Worm (Caenorhabditis elegans) whole organism, young adult: Measurements from ENCODE around the gene cdc-73.

Experiments used
- B0019.2 ChIP-seq: fragments of 200-800 bp; sonication (Bioruptor generic); conservative IDR thresholded peaks from 2 replicates; pipeline ENCODE4 v1.3.6; 2022; ENCODE audit warnings: missing genetic modification reagents, missing genetic modification characterization, missing compliant biosample characterization
- C17E4.6 ChIP-seq: fragments of 200-800 bp; sonication (Bioruptor generic); IDR thresholded peaks from 2 replicates; pipeline ENCODE4 v1.3.6; 2022; ENCODE audit warnings: missing genetic modification reagents, missing genetic modification characterization, missing compliant biosample characterization
- F10E7.11 ChIP-seq: sonication (generic microtip); optimal IDR thresholded peaks from 2 replicates; lab custom pipeline; 2017; ENCODE audit warnings: mild to moderate bottlenecking, missing genetic modification characterization, moderate library complexity, missing compliant biosample characterization
- F22D6.2 ChIP-seq: sonication (generic microtip); optimal IDR thresholded peaks from 2 replicates; lab custom pipeline; 2016; ENCODE audit warnings: mild to moderate bottlenecking, missing genetic modification characterization, missing compliant biosample characterization
- F57A8.1 ChIP-seq: fragments of 200-800 bp; sonication (Bioruptor generic); optimal IDR thresholded peaks from 2 replicates; lab custom pipeline; 2018; ENCODE audit warnings: mild to moderate bottlenecking, missing genetic modification characterization, moderate library complexity, missing compliant biosample characterization
- K11D2.4 ChIP-seq: fragments of 200-800 bp; sonication (Bioruptor generic); IDR thresholded peaks from 2 replicates; pipeline ENCODE4 v1.3.6; 2022; ENCODE audit warnings: missing genetic modification reagents, missing genetic modification characterization, missing compliant biosample characterization
- T07F8.4 ChIP-seq: sonication (generic microtip); optimal IDR thresholded peaks from 2 replicates; lab custom pipeline; 2016; ENCODE audit warnings: mild to moderate bottlenecking, missing genetic modification characterization, moderate library complexity, missing compliant biosample characterization
- Y79H2A.3 ChIP-seq: fragments of 200-800 bp; sonication (Bioruptor generic); conservative IDR thresholded peaks from 2 replicates; pipeline ENCODE4 v1.3.6; 2022; ENCODE audit warnings: missing genetic modification reagents, missing genetic modification characterization, missing compliant biosample characterization
- ZK185.1 ChIP-seq: sonication (generic microtip); optimal IDR thresholded peaks from 2 replicates; lab custom pipeline; 2016; ENCODE audit warnings: mild to moderate bottlenecking, missing genetic modification characterization, missing compliant biosample characterization; ENCODE audit not compliant: poor library complexity, severe bottlenecking
- akir-1 ChIP-seq: fragments of 200-800 bp; sonication (Bioruptor generic); optimal IDR thresholded peaks from 2 replicates; lab custom pipeline; 2018; ENCODE audit warnings: mild to moderate bottlenecking, missing genetic modification characterization, moderate library complexity, missing compliant biosample characterization
- ama-1 ChIP-seq, 3 experiments: fragments of 150-350 bp in 1 of 3; sonication (generic microtip) in 2 of 3; optimal IDR thresholded peaks; 2 replicates each; lab custom pipeline; 2014 to 2018; ENCODE audit warnings: missing biosample characterization in 2 of 3, missing genetic modification characterization in 2 of 3, missing genetic modification reagents in 2 of 3
- aptf-3 ChIP-seq: fragments of 200-800 bp; sonication (Bioruptor generic); IDR thresholded peaks from 2 replicates; pipeline ENCODE4 v1.3.6; 2022; ENCODE audit warnings: missing genetic modification characterization, missing compliant biosample characterization
- atf-7 ChIP-seq: sonication (generic microtip); optimal IDR thresholded peaks from 2 replicates; lab custom pipeline; 2017; ENCODE audit warnings: mild to moderate bottlenecking, missing genetic modification characterization, missing compliant biosample characterization
- athp-1 ChIP-seq: sonication (generic microtip); optimal IDR thresholded peaks from 2 replicates; lab custom pipeline; 2017; ENCODE audit warnings: mild to moderate bottlenecking, missing genetic modification characterization, missing compliant biosample characterization
- attf-5 ChIP-seq: fragments of 200-800 bp; sonication (Bioruptor generic); optimal IDR thresholded peaks from 2 replicates; lab custom pipeline; 2018; ENCODE audit warnings: mild to moderate bottlenecking, missing genetic modification characterization, missing compliant biosample characterization
- ceh-27 ChIP-seq: fragments of 200-800 bp; sonication (Bioruptor generic); optimal IDR thresholded peaks from 2 replicates; lab custom pipeline; 2018; ENCODE audit warnings: mild to moderate bottlenecking, missing genetic modification characterization, moderate library complexity, missing compliant biosample characterization
- die-1 ChIP-seq: sonication (generic microtip); optimal IDR thresholded peaks from 2 replicates; lab custom pipeline; 2016; ENCODE audit warnings: missing genotype, mild to moderate bottlenecking, missing genetic modification characterization, missing compliant biosample characterization
- dpff-1 ChIP-seq: sonication (generic microtip); optimal IDR thresholded peaks from 2 replicates; lab custom pipeline; 2017; ENCODE audit warnings: mild to moderate bottlenecking, missing genetic modification characterization, missing compliant biosample characterization
- egl-44 ChIP-seq: fragments of 200-800 bp; sonication (Bioruptor generic); IDR thresholded peaks from 2 replicates; pipeline ENCODE4 v1.3.6; 2022; ENCODE audit warnings: missing genetic modification reagents, missing genetic modification characterization, missing compliant biosample characterization
- egrh-3 ChIP-seq: fragments of 200-800 bp; sonication (Bioruptor generic); IDR thresholded peaks from 2 replicates; pipeline ENCODE4 v1.3.6; 2022; ENCODE audit warnings: missing genetic modification reagents, missing genetic modification characterization, missing compliant biosample characterization
- ets-4 ChIP-seq: fragments of 200-800 bp; sonication (Bioruptor generic); optimal IDR thresholded peaks from 2 replicates; lab custom pipeline; 2018; ENCODE audit warnings: mild to moderate bottlenecking, missing genetic modification characterization, missing compliant biosample characterization
- fkh-3 ChIP-seq: sonication (generic microtip); optimal IDR thresholded peaks from 2 replicates; lab custom pipeline; 2016; ENCODE audit warnings: mild to moderate bottlenecking, missing genetic modification characterization, missing compliant biosample characterization
- hmg-1.2 ChIP-seq: fragments of 200-800 bp; sonication (Bioruptor generic); IDR thresholded peaks from 2 replicates; pipeline ENCODE4 v1.3.6; 2022; ENCODE audit warnings: missing genetic modification reagents, missing genetic modification characterization, missing compliant biosample characterization
- hmg-20 ChIP-seq: fragments of 200-800 bp; sonication (Bioruptor generic); IDR thresholded peaks from 2 replicates; pipeline ENCODE4 v1.3.6; 2022; ENCODE audit warnings: missing genetic modification reagents, missing genetic modification characterization, missing compliant biosample characterization
- hsf-1 ChIP-seq: fragments of 200-800 bp; sonication (Bioruptor generic); IDR thresholded peaks from 2 replicates; pipeline ENCODE4 v1.3.6; 2022; ENCODE audit warnings: missing genetic modification reagents, missing genetic modification characterization, missing compliant biosample characterization
- lag-1 ChIP-seq: fragments of 200-800 bp; sonication (Bioruptor generic); IDR thresholded peaks from 2 replicates; pipeline ENCODE4 v1.3.6; 2022; ENCODE audit warnings: missing genetic modification reagents, missing genetic modification characterization, missing compliant biosample characterization
- lir-1 ChIP-seq: fragments of 200-800 bp; sonication (Bioruptor generic); conservative IDR thresholded peaks from 2 replicates; pipeline ENCODE4 v1.3.6; 2022; ENCODE audit warnings: missing genetic modification reagents, missing genetic modification characterization, missing compliant biosample characterization
- mes-4 ChIP-seq: sonication (generic microtip); optimal IDR thresholded peaks from 2 replicates; lab custom pipeline; 2016; ENCODE audit warnings: missing genotype, missing genetic modification characterization, missing compliant biosample characterization
- nfya-1 ChIP-seq: sonication (generic microtip); optimal IDR thresholded peaks from 2 replicates; lab custom pipeline; 2017; ENCODE audit warnings: antibody characterized with exemption, missing compliant biosample characterization, missing genetic modification characterization, borderline replicate concordance; ENCODE audit not compliant: insufficient read depth
- nfyb-1 ChIP-seq: fragments of 200-800 bp; sonication (Bioruptor generic); IDR thresholded peaks from 2 replicates; pipeline ENCODE4 v1.3.6; 2022; ENCODE audit warnings: missing genetic modification reagents, missing genetic modification characterization, missing compliant biosample characterization
- pha-4 ChIP-seq: fragments of 150-350 bp; sonication (generic microtip); optimal IDR thresholded peaks from 2 replicates; lab custom pipeline; 2014; ENCODE audit warnings: missing biosample characterization, missing genetic modification reagents, missing genetic modification characterization
- rcor-1 ChIP-seq: fragments of 200-800 bp; sonication (Bioruptor generic); IDR thresholded peaks from 2 replicates; pipeline ENCODE4 v1.3.6; 2022; ENCODE audit warnings: missing genetic modification reagents, missing genetic modification characterization, missing compliant biosample characterization
- snpc-4 ChIP-seq, 5 experiments: fragments of 150-350 bp in 1 of 5; sonication (generic microtip) in 4 of 5; optimal IDR thresholded peaks; 2 replicates each; lab custom pipeline; 2014 to 2018; ENCODE audit warnings: missing genetic modification characterization in 5 of 5, missing biosample characterization in 3 of 5, antibody characterized with exemption in 2 of 5, mild to moderate bottlenecking in 2 of 5, missing compliant biosample characterization in 2 of 5, missing genotype in 2 of 5, moderate library complexity in 2 of 5, missing genetic modification reagents in 1 of 5
- somi-1 ChIP-seq: fragments of 200-800 bp; sonication (Bioruptor generic); optimal IDR thresholded peaks from 2 replicates; lab custom pipeline; 2018; ENCODE audit warnings: mild to moderate bottlenecking, missing genetic modification characterization, missing compliant biosample characterization
- unc-130 ChIP-seq: sonication (generic microtip); optimal IDR thresholded peaks from 2 replicates; lab custom pipeline; 2016; ENCODE audit warnings: missing genetic modification reagents, missing genetic modification characterization, missing compliant biosample characterization
- ztf-22 ChIP-seq: fragments of 200-800 bp; sonication (Bioruptor generic); optimal IDR thresholded peaks from 2 replicates; lab custom pipeline; 2018; ENCODE audit warnings: mild to moderate bottlenecking, missing genetic modification characterization, moderate library complexity, missing compliant biosample characterization
- ztf-26 ChIP-seq: sonication (generic microtip); optimal IDR thresholded peaks from 2 replicates; lab custom pipeline; 2017; ENCODE audit warnings: missing genetic modification characterization, missing compliant biosample characterization
- ztf-28 ChIP-seq: fragments of 200-800 bp; sonication (Bioruptor generic); IDR thresholded peaks from 2 replicates; pipeline ENCODE4 v1.3.6; 2022; ENCODE audit warnings: missing genetic modification reagents, missing genetic modification characterization, missing compliant biosample characterization
- ztf-6 ChIP-seq: fragments of 200-800 bp; sonication (Bioruptor generic); IDR thresholded peaks from 2 replicates; pipeline ENCODE4 v1.3.6; 2022; ENCODE audit warnings: missing genetic modification reagents, missing genetic modification characterization, missing compliant biosample characterization

Gene cdc-73

DNA sequence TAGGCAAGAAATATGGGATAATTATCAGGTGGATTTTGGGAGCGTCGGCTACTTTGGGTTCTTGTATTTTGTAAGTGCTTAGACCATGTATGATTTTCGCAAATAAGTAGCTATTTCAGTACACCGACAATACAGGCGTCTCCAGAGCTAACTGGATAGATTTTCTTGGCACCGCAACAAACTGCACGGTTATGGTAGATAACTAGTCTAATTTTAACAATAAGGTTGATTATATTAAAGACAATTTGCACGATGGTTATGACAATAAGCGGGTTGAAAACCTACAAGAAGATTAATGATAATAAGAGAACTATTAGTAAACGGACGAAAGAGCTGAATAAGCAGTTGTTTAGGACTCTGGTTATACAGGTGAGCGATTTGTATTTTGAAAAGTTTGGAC, 25.0 kb downstream of the cdc-73 start:
- TF ChIP-seq hmg-1.2 (no peak), snpc-4 (GFP tag; optimal IDR thresholded peaks at IDR 0.05; lab: Kevin White, UChicago) (no peak), snpc-4 (tag; optimal IDR thresholded peaks at IDR 0.05; lab: Kevin White, UChicago) (no peak), egl-44 (GFP tag; lab: Robert Waterston, UW) (no peak), egrh-3 (GFP tag; lab: Robert Waterston, UW) (no peak), B0019.2 (GFP tag; lab: Robert Waterston, UW) (no peak), hsf-1 (GFP tag; lab: Robert Waterston, UW) (no peak), akir-1 (GFP tag; lab: Kevin White, UChicago) (no peak), aptf-3 (GFP tag; lab: Robert Waterston, UW) (no peak)

DNA sequence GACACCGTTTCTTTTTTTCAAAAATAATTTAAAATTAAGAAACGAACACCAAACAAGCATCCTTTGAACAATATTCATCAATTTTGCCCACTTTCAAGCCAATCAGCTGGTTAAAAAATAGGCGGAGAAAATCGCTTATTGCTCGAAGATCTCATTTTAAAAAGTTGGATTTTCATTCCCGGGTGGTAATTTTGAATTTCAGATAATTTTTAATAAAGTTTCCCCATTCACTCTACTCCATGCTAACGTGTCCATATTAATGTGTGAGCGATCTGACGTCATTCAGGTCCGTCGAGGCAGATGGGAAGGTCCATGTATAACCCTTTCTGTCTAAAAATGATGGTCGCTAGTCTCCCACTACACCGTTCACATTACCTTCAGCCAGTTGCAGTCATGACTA, 26.1 kb downstream of the cdc-73 start, which contains the start of gene fbxb-55:
TSS of gene fbxb-55 (plus strand) at position 301 of the 400 bp plus-strand sequence.
- TF ChIP-seq ztf-28 (GFP tag; lab: Robert Waterston, UW): no peak

DNA sequence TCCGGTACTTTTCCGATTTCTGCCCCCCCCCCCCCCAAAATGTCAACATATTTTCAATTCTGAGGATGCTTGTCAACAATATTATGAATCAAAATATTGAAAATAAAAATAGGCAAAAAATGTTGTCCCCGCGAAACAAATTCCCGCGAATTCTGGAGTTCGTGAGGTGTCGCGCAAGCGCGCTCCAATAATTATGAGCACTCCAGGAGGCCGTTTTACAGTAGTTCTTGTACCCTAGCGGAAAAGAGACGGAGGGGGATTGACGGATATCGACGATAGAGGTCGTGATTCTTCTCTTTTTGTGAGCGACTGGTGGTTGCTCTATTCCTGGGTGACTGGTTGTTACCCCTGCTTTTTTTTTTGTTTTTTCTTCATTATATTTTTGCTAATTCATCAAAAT, 28.4 kb downstream of the cdc-73 start:
- TF ChIP-seq hsf-1 (GFP tag; lab: Robert Waterston, UW) (no peak), hmg-20 (GFP tag; lab: Robert Waterston, UW) (no peak), athp-1 (tag; lab: Kevin White, UChicago) (no peak), F57A8.1 (no peak), K11D2.4 (GFP tag; lab: Robert Waterston, UW) (no peak), ztf-22 (GFP tag; lab: Kevin White, UChicago) (no peak), Y79H2A.3 (GFP tag; lab: Robert Waterston, UW) (no peak)
- TF ChIP-seq, all 124 proteins: peak for 0

DNA sequence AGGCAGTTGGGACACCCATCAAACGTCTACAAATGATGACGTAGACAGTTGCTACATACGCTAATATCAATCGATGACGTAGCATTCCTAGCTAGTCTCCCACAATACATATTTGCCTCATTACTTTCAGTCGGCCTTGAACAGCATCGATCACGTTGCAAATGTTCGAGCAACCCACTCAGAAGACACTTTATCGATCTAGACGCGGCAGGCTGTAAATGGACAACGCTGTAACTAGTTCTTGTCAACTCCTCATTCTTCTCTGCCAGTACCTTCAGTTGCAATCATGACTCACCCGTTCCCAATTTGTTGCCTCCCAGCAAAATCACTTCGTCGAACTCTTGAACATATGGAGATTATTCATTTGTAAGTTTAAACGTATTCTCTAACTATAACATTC, 29.7 kb downstream of the cdc-73 start, which contains the start of gene pqn-75:
TSS of gene pqn-75 (plus strand) at position 301 of the 400 bp plus-strand sequence.
- TF ChIP-seq ztf-6 (no peak), mes-4 (no peak), rcor-1 (no peak), egl-44 (GFP tag; lab: Robert Waterston, UW) (no peak), F10E7.11 (tag; lab: Kevin White, UChicago) (no peak), hmg-20 (GFP tag; lab: Robert Waterston, UW) (no peak), ama-1 (optimal IDR thresholded peaks at IDR 0.05; lab: Kevin White, UChicago) (no peak), ama-1 (GFP tag; optimal IDR thresholded peaks at IDR 0.05; lab: Kevin White, UChicago) (no peak), atf-7 (no peak), somi-1 (GFP tag; lab: Kevin White, UChicago) (no peak), ztf-26 (tag; lab: Kevin White, UChicago) (no peak), lag-1 (GFP tag; lab: Robert Waterston, UW) (no peak), ZK185.1 (tag; lab: Kevin White, UChicago) (no peak), dpff-1 (tag; lab: Kevin White, UChicago) (no peak), attf-5 (GFP tag; lab: Kevin White, UChicago) (no peak), pha-4 (tag; lab: Kevin White, UChicago) (no peak), fkh-3 (tag; lab: Kevin White, UChicago) (no peak)

DNA sequence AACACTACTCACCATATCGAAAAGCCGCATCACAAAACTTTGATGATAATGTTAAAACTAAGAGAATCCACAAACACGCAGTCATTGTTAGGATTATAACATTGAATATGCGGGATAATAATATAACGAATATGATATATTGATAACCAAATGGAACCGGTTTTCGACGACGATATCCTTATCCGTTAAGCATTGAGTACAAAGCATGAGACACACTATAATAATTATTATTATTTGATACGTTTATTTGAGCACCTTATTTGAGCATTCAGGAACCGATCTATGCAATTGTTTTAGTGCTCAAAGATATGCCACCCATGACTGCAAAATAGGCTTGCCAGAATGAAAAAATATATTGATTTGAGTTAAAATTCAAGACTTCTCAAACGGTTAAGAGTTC, 32.2 kb downstream of the cdc-73 start, which contains the start of gene W03D2.9:
TSS of gene W03D2.9 (minus strand) at position 101 of the 400 bp plus-strand sequence.
- no peak for TF ChIP-seq ets-4 (GFP tag; lab: Kevin White, UChicago)
- TF ChIP-seq Y79H2A.3 (GFP tag; lab: Robert Waterston, UW): no peak
- TF ChIP-seq T07F8.4: no peak
- TF ChIP-seq egrh-3 (GFP tag; lab: Robert Waterston, UW): no peak
- TF ChIP-seq F22D6.2 (tag; lab: Kevin White, UChicago): no peak
- TF ChIP-seq nfya-1 (tag; lab: Kevin White, UChicago): no peak
- no peak for TF ChIP-seq C17E4.6 (GFP tag; lab: Robert Waterston, UW)
- TF ChIP-seq die-1 (tag; lab: Kevin White, UChicago): no peak
- TF ChIP-seq unc-130 (GFP tag; lab: Kevin White, UChicago): no peak
- TF ChIP-seq lir-1 (GFP tag; lab: Robert Waterston, UW): no peak
- no peak for TF ChIP-seq nfyb-1 (GFP tag; lab: Robert Waterston, UW)
- TF ChIP-seq pha-4 (tag; lab: Kevin White, UChicago): no peak
- no peak for TF ChIP-seq ceh-27 (GFP tag; lab: Kevin White, UChicago)
- TF ChIP-seq dpff-1 (tag; lab: Kevin White, UChicago): no peak
